Fruit fly (Drosophila melanogaster): ENCODE measurements around the gene CG32112.

Gene CG32112

DNA sequence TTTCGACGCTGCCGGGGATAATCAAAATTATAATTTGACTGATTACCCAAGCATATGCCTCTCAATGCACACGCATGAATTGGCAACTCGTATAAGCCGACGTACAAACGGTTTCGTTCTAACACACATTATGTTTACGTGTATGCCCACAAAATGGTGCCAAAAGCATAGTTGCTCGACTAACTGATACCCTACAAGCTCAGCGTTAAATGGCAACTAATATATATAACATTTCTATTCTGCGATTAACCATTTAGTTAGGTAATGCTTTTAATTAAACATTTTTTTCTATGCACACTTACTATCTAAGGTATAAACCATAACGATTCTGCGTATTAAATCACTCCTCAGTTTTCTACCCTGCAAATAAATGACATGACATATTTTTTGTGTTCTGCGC, 20.8 kb upstream of the CG32112 start (continued):
- TF ChIP-seq esg (GFP tag; conservative IDR thresholded peaks at IDR 0.05): no peak
- TF ChIP-seq CG34224 (GFP tag; IDR thresholded peaks at IDR 0.05; ENCODE audit: partially characterized antibody): 0 out of 3 replicates have a peak, but pooled peaks have one; percentile 14
- TF ChIP-seq hb (GFP tag; IDR thresholded peaks at IDR 0.05; ENCODE audit: partially characterized antibody): 0 out of 3 replicates have a peak, but pooled peaks have one; percentile 52
- TF ChIP-seq CG11093 (GFP tag; IDR thresholded peaks at IDR 0.05): no peak
- peak; percentile 30 for TF ChIP-seq ewg (GFP tag; optimal IDR thresholded peaks at IDR 0.05)
- TF ChIP-seq Lhr (GFP tag; optimal IDR thresholded peaks at IDR 0.05): no peak
- TF ChIP-seq disco-r (GFP tag; optimal IDR thresholded peaks at IDR 0.05): no peak
- peak; percentile 28 for TF ChIP-seq dmrt11E (tag; optimal IDR thresholded peaks at IDR 0.05)
- TF ChIP-seq chm (GFP tag; IDR thresholded peaks at IDR 0.05): no peak
- TF ChIP-seq CG2712 (tag; optimal IDR thresholded peaks at IDR 0.05): peak; percentile 38
- TF ChIP-seq CG11696 (GFP tag; IDR thresholded peaks at IDR 0.05): no peak
- no peak for TF ChIP-seq Xbp1 (GFP tag; optimal IDR thresholded peaks at IDR 0.05)
- peak in 1 of 2 experiments; percentile 1 for TF ChIP-seq bsh (GFP tag; optimal IDR thresholded peaks at IDR 0.05)
- TF ChIP-seq inv (GFP tag; IDR thresholded peaks at IDR 0.05; ENCODE audit: partially characterized antibody): no peak
- no peak for TF ChIP-seq Doc2 (GFP tag; IDR thresholded peaks at IDR 0.05)
- TF ChIP-seq lola (GFP tag; optimal IDR thresholded peaks at IDR 0.05): peak in 1 of 3 experiments; percentile 21
- TF ChIP-seq B-H1 (GFP tag; IDR thresholded peaks at IDR 0.05): no peak
- TF ChIP-seq Scr (GFP tag; IDR thresholded peaks at IDR 0.05; ENCODE audit: partially characterized antibody): 0 out of 2 replicates have a peak, but pooled peaks have one; percentile 12
- TF ChIP-seq Eip74EF (GFP tag; optimal IDR thresholded peaks at IDR 0.05): no peak
- no peak for TF ChIP-seq pb (GFP tag; optimal IDR thresholded peaks at IDR 0.05)
- no peak for TF ChIP-seq gcm (GFP tag; optimal IDR thresholded peaks at IDR 0.05)
- no peak for TF ChIP-seq CG8924 (tag; optimal IDR thresholded peaks at IDR 0.05)
- TF ChIP-seq D19B (GFP tag; optimal IDR thresholded peaks at IDR 0.05): peak; percentile 57
- peak; percentile 39 for TF ChIP-seq Med (GFP tag)
- TF ChIP-seq CG11695 (GFP tag; IDR thresholded peaks at IDR 0.05): no peak
- peak; percentile 25; the same call in 1 of the 2 replicates for TF ChIP-seq tna (GFP tag; IDR thresholded peaks at IDR 0.05; ENCODE audit: partially characterized antibody)
- TF ChIP-seq CG4404 (GFP tag; IDR thresholded peaks at IDR 0.05): no peak
- TF ChIP-seq hkb (optimal IDR thresholded peaks at IDR 0.05): no peak
- peak; percentile 16; the same call in 1 of the 2 replicates for TF ChIP-seq hkb (GFP tag; IDR thresholded peaks at IDR 0.05)
- 0 out of 3 replicates have a peak, but pooled peaks have one; percentile 5 for TF ChIP-seq zfh1 (GFP tag; IDR thresholded peaks at IDR 0.05)
- no peak for TF ChIP-seq CG11504 (tag; optimal IDR thresholded peaks at IDR 0.05)
- peak; percentile 17 for TF ChIP-seq CG10979 (tag; optimal IDR thresholded peaks at IDR 0.05)
- no peak for TF ChIP-seq HLH54F (GFP tag; optimal IDR thresholded peaks at IDR 0.05)
- no peak for TF ChIP-seq CG9876 (GFP tag; optimal IDR thresholded peaks at IDR 0.05)
- TF ChIP-seq Sin3A (optimal IDR thresholded peaks at IDR 0.05): no peak
- TF ChIP-seq ato (GFP tag; IDR thresholded peaks at IDR 0.05; ENCODE audit: partially characterized antibody): peak; percentile 43; the same call in 1 of the 2 replicates
- no peak for TF ChIP-seq CkIIα-i1 (GFP tag; IDR thresholded peaks at IDR 0.05)
- no peak for TF ChIP-seq CG34376 (GFP tag; optimal IDR thresholded peaks at IDR 0.05)
- TF ChIP-seq CG12104 (GFP tag; optimal IDR thresholded peaks at IDR 0.05): no peak
- no peak for TF ChIP-seq lilli (GFP tag; optimal IDR thresholded peaks at IDR 0.05)
- TF ChIP-seq CG10565 (GFP tag; optimal IDR thresholded peaks at IDR 0.05): no peak
- TF ChIP-seq CG7963 (GFP tag; IDR thresholded peaks at IDR 0.05; ENCODE audit: partially characterized antibody): peak; percentile 62; the same call in 2 of the 3 replicates
- peak; percentile 29 for TF ChIP-seq CG18262 (tag; optimal IDR thresholded peaks at IDR 0.05)
- no peak for TF ChIP-seq kah (GFP tag; optimal IDR thresholded peaks at IDR 0.05)
- TF ChIP-seq mld (GFP tag; IDR thresholded peaks at IDR 0.05; ENCODE audit: partially characterized antibody): 0 out of 3 replicates have a peak, but pooled peaks have one; percentile 62
- TF ChIP-seq CG12744 (GFP tag; optimal IDR thresholded peaks at IDR 0.05): no peak
- no peak for TF ChIP-seq MTF-1 (GFP tag; optimal IDR thresholded peaks at IDR 0.05; ENCODE audit: borderline replicate concordance)
- TF ChIP-seq CG10654 (GFP tag; optimal IDR thresholded peaks at IDR 0.05): no peak
- TF ChIP-seq CG16813 (GFP tag; IDR thresholded peaks at IDR 0.05; ENCODE audit: partially characterized antibody): peak; percentile 56; the same call in 2 of the 3 replicates
